Worm (Caenorhabditis elegans) whole organism, L1 larva: ENCODE measurements around the gene C45B11.2.

Experiments
- C04F5.9 ChIP-seq: sonication (generic microtip); optimal IDR thresholded peaks from 2 replicates; lab custom pipeline; 2016; ENCODE audit warnings: missing genetic modification characterization, missing compliant biosample characterization
- C16A3.4 ChIP-seq: fragments of 150-350 bp; optimal IDR thresholded peaks from 2 replicates; lab custom pipeline; 2014; ENCODE audit warnings: missing biosample characterization, missing genetic modification characterization
- C34B4.2 ChIP-seq: sonication (generic microtip); optimal IDR thresholded peaks from 2 replicates; lab custom pipeline; 2017; ENCODE audit warnings: mild to moderate bottlenecking, missing genetic modification characterization, missing compliant biosample characterization
- F16B12.6 ChIP-seq: fragments of 150-350 bp; optimal IDR thresholded peaks from 2 replicates; lab custom pipeline; 2014; ENCODE audit warnings: missing biosample characterization, missing genetic modification characterization
- Y116A8C.19 ChIP-seq: sonication (generic microtip); optimal IDR thresholded peaks from 2 replicates; lab custom pipeline; 2016; ENCODE audit warnings: missing compliant biosample characterization, missing genetic modification characterization, borderline replicate concordance
- aha-1 ChIP-seq: fragments of 150-350 bp; optimal IDR thresholded peaks from 2 replicates; lab custom pipeline; 2014; ENCODE audit warnings: missing biosample characterization, missing genetic modification characterization
- aly-2 ChIP-seq: fragments of 150-350 bp; optimal IDR thresholded peaks from 2 replicates; lab custom pipeline; 2014; ENCODE audit warnings: missing biosample characterization, missing genetic modification characterization
- ama-1 ChIP-seq: fragments of 150-350 bp; optimal IDR thresholded peaks from 2 replicates; lab custom pipeline; 2014
- blmp-1 ChIP-seq: fragments of 150-350 bp; optimal IDR thresholded peaks from 2 replicates; lab custom pipeline; 2014; ENCODE audit warnings: missing biosample characterization, missing genetic modification characterization
- ceh-63 ChIP-seq: fragments of 200-800 bp; sonication (Bioruptor generic); optimal IDR thresholded peaks from 2 replicates; lab custom pipeline; 2018; ENCODE audit warnings: mild to moderate bottlenecking, missing genetic modification characterization, missing compliant biosample characterization
- ceh-8 ChIP-seq: fragments of 200-800 bp; sonication (Bioruptor generic); optimal IDR thresholded peaks from 2 replicates; lab custom pipeline; 2018; ENCODE audit warnings: mild to moderate bottlenecking, missing genetic modification characterization, moderate library complexity, missing compliant biosample characterization
- ceh-88 ChIP-seq: fragments of 200-800 bp; sonication (Bioruptor generic); IDR thresholded peaks from 2 replicates; pipeline ENCODE4 v1.3.6; 2022; ENCODE audit warnings: missing genetic modification characterization, missing compliant biosample characterization
- ceh-90 ChIP-seq: sonication (generic microtip); optimal IDR thresholded peaks from 2 replicates; lab custom pipeline; 2016; ENCODE audit warnings: missing genetic modification characterization, missing compliant biosample characterization
- dpl-1 ChIP-seq, 3 experiments: fragments of 150-350 bp in 2 of 3; sonication (generic microtip) in 1 of 3; optimal IDR thresholded peaks; 2 replicates each; lab custom pipeline; 2014 to 2017; ENCODE audit warnings: missing biosample characterization in 3 of 3, missing genetic modification characterization in 3 of 3, missing genetic modification reagents in 3 of 3
- dsc-1 ChIP-seq: sonication (generic microtip); optimal IDR thresholded peaks from 2 replicates; lab custom pipeline; 2016; ENCODE audit warnings: mild to moderate bottlenecking, missing genetic modification characterization, missing compliant biosample characterization
- efl-1 ChIP-seq, 4 experiments: fragments of 150-350 bp; optimal IDR thresholded peaks in 3 of 4; peaks in 1 of 4; 1 replicate in 1 of 4; 2 replicates in 3 of 4; lab custom pipeline; 2014; ENCODE audit warnings: missing biosample characterization in 2 of 4, missing genetic modification characterization in 2 of 4, missing genetic modification reagents in 2 of 4
- efl-3 ChIP-seq: fragments of 200-800 bp; sonication (Bioruptor generic); optimal IDR thresholded peaks from 2 replicates; lab custom pipeline; 2018; ENCODE audit warnings: mild to moderate bottlenecking, missing genetic modification characterization, missing compliant biosample characterization
- egl-13 ChIP-seq: sonication (generic microtip); optimal IDR thresholded peaks from 2 replicates; lab custom pipeline; 2016; ENCODE audit warnings: missing genotype, missing genetic modification reagents, missing genetic modification characterization, missing compliant biosample characterization
- ets-5 ChIP-seq: fragments of 200-800 bp; sonication (Bioruptor generic); IDR thresholded peaks from 2 replicates; pipeline ENCODE4 v1.3.6; 2022; ENCODE audit warnings: missing genetic modification characterization, missing compliant biosample characterization
- fkh-10 ChIP-seq: sonication (generic microtip); optimal IDR thresholded peaks from 2 replicates; lab custom pipeline; 2017; ENCODE audit warnings: missing biosample characterization, missing genetic modification reagents, missing genetic modification characterization
- fkh-4 ChIP-seq: sonication (generic microtip); optimal IDR thresholded peaks from 2 replicates; lab custom pipeline; 2016; ENCODE audit warnings: missing compliant biosample characterization, missing genetic modification characterization, borderline replicate concordance
- fkh-8 ChIP-seq: sonication (generic microtip); optimal IDR thresholded peaks from 2 replicates; lab custom pipeline; 2016; ENCODE audit warnings: mild to moderate bottlenecking, missing genetic modification characterization, missing compliant biosample characterization
- hlh-4 ChIP-seq: sonication (generic microtip); optimal IDR thresholded peaks from 2 replicates; lab custom pipeline; 2016; ENCODE audit warnings: mild to moderate bottlenecking, missing genetic modification characterization, missing compliant biosample characterization
- hpl-2 ChIP-seq: fragments of 150-350 bp; optimal IDR thresholded peaks from 2 replicates; lab custom pipeline; 2014; ENCODE audit warnings: missing biosample characterization, missing genetic modification reagents, missing genetic modification characterization
- irx-1 ChIP-seq: sonication (generic microtip); optimal IDR thresholded peaks from 2 replicates; lab custom pipeline; 2016; ENCODE audit warnings: missing genetic modification characterization, missing compliant biosample characterization
- jun-1 ChIP-seq: fragments of 150-350 bp; optimal IDR thresholded peaks from 2 replicates; lab custom pipeline; 2014; ENCODE audit warnings: missing biosample characterization, missing genetic modification reagents, missing genetic modification characterization
- lin-13 ChIP-seq: fragments of 150-350 bp; optimal IDR thresholded peaks from 2 replicates; lab custom pipeline; 2014; ENCODE audit warnings: missing biosample characterization, missing genetic modification reagents, missing genetic modification characterization
- lin-14 ChIP-seq: fragments of 200-800 bp; sonication (Bioruptor generic); optimal IDR thresholded peaks from 2 replicates; lab custom pipeline; 2018; ENCODE audit warnings: mild to moderate bottlenecking, missing genetic modification characterization, moderate library complexity, missing compliant biosample characterization
- lin-35 ChIP-seq, 2 experiments: fragments of 150-350 bp; optimal IDR thresholded peaks; 2 replicates each; lab custom pipeline; 2014; ENCODE audit warnings: missing biosample characterization in 2 of 2, missing genetic modification characterization in 2 of 2, missing genetic modification reagents in 2 of 2
- lin-39 ChIP-seq: fragments of 150-350 bp; optimal IDR thresholded peaks from 2 replicates; lab custom pipeline; 2014; ENCODE audit warnings: missing biosample characterization, missing genetic modification reagents, missing genetic modification characterization
- lsy-2 ChIP-seq, 2 experiments: fragments of 150-350 bp; optimal IDR thresholded peaks; 2 replicates each; lab custom pipeline; 2014; ENCODE audit warnings: missing biosample characterization in 2 of 2, missing genetic modification characterization in 2 of 2
- mab-9 ChIP-seq: fragments of 200-800 bp; sonication (Bioruptor generic); IDR thresholded peaks from 2 replicates; pipeline ENCODE4 v1.3.6; 2022; ENCODE audit warnings: missing genetic modification reagents, missing genetic modification characterization, missing compliant biosample characterization
- mep-1 ChIP-seq: fragments of 150-350 bp; optimal IDR thresholded peaks from 2 replicates; lab custom pipeline; 2014; ENCODE audit warnings: missing biosample characterization, missing genetic modification characterization
- nhr-12 ChIP-seq: sonication (generic microtip); optimal IDR thresholded peaks from 2 replicates; lab custom pipeline; 2017; ENCODE audit warnings: missing biosample characterization, missing genetic modification characterization
- nhr-19 ChIP-seq: fragments of 200-800 bp; sonication (Bioruptor generic); conservative IDR thresholded peaks from 2 replicates; pipeline ENCODE4 v1.3.6; 2022; ENCODE audit warnings: missing genetic modification characterization, missing compliant biosample characterization
- nhr-20 ChIP-seq: sonication (generic microtip); optimal IDR thresholded peaks from 2 replicates; lab custom pipeline; 2016; ENCODE audit warnings: mild to moderate bottlenecking, missing genetic modification characterization, missing compliant biosample characterization
- nhr-237 ChIP-seq: fragments of 150-350 bp; optimal IDR thresholded peaks from 2 replicates; lab custom pipeline; 2014; ENCODE audit warnings: missing biosample characterization, missing genetic modification characterization
- nhr-28 ChIP-seq: fragments of 150-350 bp; optimal IDR thresholded peaks from 2 replicates; lab custom pipeline; 2014; ENCODE audit warnings: missing biosample characterization, missing genetic modification characterization
- nhr-47 ChIP-seq: sonication (generic microtip); optimal IDR thresholded peaks from 2 replicates; lab custom pipeline; 2016; ENCODE audit warnings: mild to moderate bottlenecking, missing genetic modification characterization, moderate library complexity, missing compliant biosample characterization
- nhr-71 ChIP-seq: sonication (generic microtip); optimal IDR thresholded peaks from 2 replicates; lab custom pipeline; 2016; ENCODE audit warnings: mild to moderate bottlenecking, missing genetic modification characterization, moderate library complexity, missing compliant biosample characterization
- nhr-76 ChIP-seq: sonication (generic microtip); optimal IDR thresholded peaks from 2 replicates; lab custom pipeline; 2017; ENCODE audit warnings: missing biosample characterization, missing genetic modification characterization
- nhr-85 ChIP-seq: sonication (generic microtip); peaks from one replicate; lab custom pipeline; 2016; ENCODE audit warnings: missing genetic modification characterization, inconsistent platforms, missing compliant biosample characterization
- rnt-1 ChIP-seq: sonication (generic microtip); optimal IDR thresholded peaks from 2 replicates; lab custom pipeline; 2016; ENCODE audit warnings: mild to moderate bottlenecking, missing genetic modification characterization, moderate library complexity, missing compliant biosample characterization
- snu-23 ChIP-seq: sonication (generic microtip); optimal IDR thresholded peaks from 2 replicates; lab custom pipeline; 2016; ENCODE audit warnings: missing genetic modification characterization, missing compliant biosample characterization
- sox-4 ChIP-seq: sonication (generic microtip); optimal IDR thresholded peaks from 2 replicates; lab custom pipeline; 2016; ENCODE audit warnings: missing genetic modification characterization, missing compliant biosample characterization
- sptf-1 ChIP-seq: fragments of 150-350 bp; optimal IDR thresholded peaks from 2 replicates; lab custom pipeline; 2014; ENCODE audit warnings: missing biosample characterization, missing genetic modification characterization
- sup-37 ChIP-seq: fragments of 200-800 bp; sonication (Bioruptor generic); optimal IDR thresholded peaks from 2 replicates; lab custom pipeline; 2018; ENCODE audit warnings: mild to moderate bottlenecking, missing genetic modification characterization, missing compliant biosample characterization
- swsn-7 ChIP-seq: sonication (generic microtip); optimal IDR thresholded peaks from 2 replicates; lab custom pipeline; 2016; ENCODE audit warnings: missing genetic modification characterization, missing compliant biosample characterization
- tbx-2 ChIP-seq: sonication (generic microtip); optimal IDR thresholded peaks from 2 replicates; lab custom pipeline; 2016; ENCODE audit warnings: missing genetic modification characterization, missing compliant biosample characterization
- unc-30 ChIP-seq: sonication (generic microtip); optimal IDR thresholded peaks from 2 replicates; lab custom pipeline; 2017; ENCODE audit warnings: missing biosample characterization, missing genetic modification characterization
- unc-62 ChIP-seq: fragments of 150-350 bp; optimal IDR thresholded peaks from 2 replicates; lab custom pipeline; 2014; ENCODE audit warnings: missing biosample characterization, missing genetic modification reagents, missing genetic modification characterization
- unc-86 ChIP-seq: sonication (generic microtip); optimal IDR thresholded peaks from 2 replicates; lab custom pipeline; 2016; ENCODE audit warnings: missing genetic modification characterization, missing compliant biosample characterization
- xbp-1 ChIP-seq: sonication (generic microtip); optimal IDR thresholded peaks from 2 replicates; lab custom pipeline; 2016; ENCODE audit warnings: missing genetic modification characterization, missing compliant biosample characterization
- zag-1 ChIP-seq: fragments of 150-350 bp; optimal IDR thresholded peaks from 2 replicates; lab custom pipeline; 2014; ENCODE audit warnings: missing biosample characterization, missing genetic modification characterization
- zip-4 ChIP-seq: fragments of 200-800 bp; sonication (Bioruptor generic); optimal IDR thresholded peaks from 2 replicates; lab custom pipeline; 2018; ENCODE audit warnings: mild to moderate bottlenecking, missing genetic modification characterization, moderate library complexity, missing compliant biosample characterization

The C45B11.2 gene

DNA sequence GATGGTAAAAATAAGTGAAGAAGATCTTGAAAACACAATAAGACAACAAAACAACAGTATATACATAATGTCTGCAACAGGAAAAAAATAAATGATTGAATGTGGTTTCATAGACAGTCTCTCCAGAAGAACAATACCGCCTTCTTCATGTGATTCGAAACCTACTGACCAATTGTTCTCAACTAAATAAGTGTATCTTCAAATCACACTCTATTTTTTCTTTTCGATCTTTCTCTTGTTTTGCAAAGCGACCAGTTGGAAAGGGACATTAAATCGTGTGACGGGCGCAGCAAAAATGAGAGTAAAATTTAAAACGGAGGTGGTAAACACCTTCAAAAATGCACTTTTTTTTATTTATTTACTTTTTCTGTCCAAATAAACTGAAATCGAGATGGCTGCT is 19.4 kb downstream of the C45B11.2 start:
- TF ChIP-seq jun-1 (tag; lab: Kevin White, UChicago), result no peak
- no peak for TF ChIP-seq lin-13 (GFP tag; lab: Kevin White, UChicago)
- TF ChIP-seq nhr-47, result no peak
- TF ChIP-seq hpl-2 (GFP tag; lab: Kevin White, UChicago), result no peak
- no peak for TF ChIP-seq F16B12.6 (tag; lab: Kevin White, UChicago)
- TF ChIP-seq ceh-88, result no peak
- TF ChIP-seq sox-4 (tag; lab: Kevin White, UChicago), result no peak
- TF ChIP-seq nhr-19, result no peak
- TF ChIP-seq swsn-7 (tag; lab: Kevin White, UChicago), result no peak
- TF ChIP-seq nhr-28 (tag; lab: Kevin White, UChicago), result no peak
- TF ChIP-seq ceh-8 (GFP tag; lab: Kevin White, UChicago), result no peak
- TF ChIP-seq sup-37 (GFP tag; lab: Kevin White, UChicago), result no peak
- TF ChIP-seq sptf-1 (tag; lab: Kevin White, UChicago), result no peak
- TF ChIP-seq lin-35 (GFP tag; optimal IDR thresholded peaks at IDR 0.05; lab: Kevin White, UChicago), result peak in 1 of 2 experiments; percentile 15
- TF ChIP-seq lsy-2 (tag; optimal IDR thresholded peaks at IDR 0.05; lab: Kevin White, UChicago), result no peak
- no peak for TF ChIP-seq lin-39
- TF ChIP-seq irx-1 (tag; lab: Kevin White, UChicago), result no peak
- TF ChIP-seq C16A3.4 (tag; lab: Kevin White, UChicago), result no peak
- no peak for TF ChIP-seq fkh-4 (tag; lab: Kevin White, UChicago)
- TF ChIP-seq nhr-237 (tag; lab: Kevin White, UChicago), result no peak
- no peak for TF ChIP-seq zip-4
- no peak for TF ChIP-seq C34B4.2 (tag; lab: Kevin White, UChicago)
- TF ChIP-seq zag-1, result no peak
- TF ChIP-seq unc-86 (tag; lab: Kevin White, UChicago), result no peak
- no peak for TF ChIP-seq hlh-4 (tag; lab: Kevin White, UChicago)
- no peak for TF ChIP-seq mab-9 (GFP tag; lab: Robert Waterston, UW)
- TF ChIP-seq ama-1 (lab: Kevin White, UChicago), result no peak
- TF ChIP-seq rnt-1 (tag; lab: Kevin White, UChicago), result no peak
- no peak for TF ChIP-seq fkh-8 (tag; lab: Kevin White, UChicago)
- no peak for TF ChIP-seq nhr-76 (tag; lab: Kevin White, UChicago)
- TF ChIP-seq unc-62, result no peak
- TF ChIP-seq unc-30, result no peak
- no peak for TF ChIP-seq efl-3 (GFP tag; lab: Kevin White, UChicago)
- no peak for TF ChIP-seq ets-5
- peak; percentile 12 for TF ChIP-seq nhr-71
- peak; percentile 62 for TF ChIP-seq lin-14 (GFP tag; lab: Kevin White, UChicago)
- no peak for TF ChIP-seq ceh-63 (GFP tag; lab: Kevin White, UChicago)
- TF ChIP-seq mep-1, result peak; percentile 23
- no peak for TF ChIP-seq egl-13 (tag; lab: Kevin White, UChicago)
- no peak for TF ChIP-seq efl-1 (optimal IDR thresholded peaks at IDR 0.05; lab: Kevin White, UChicago)
- no peak for TF ChIP-seq efl-1 (GFP tag; optimal IDR thresholded peaks at IDR 0.05 in 1 of 2; lab: Kevin White, UChicago)
- TF ChIP-seq aha-1 (tag; lab: Kevin White, UChicago), result no peak
- TF ChIP-seq nhr-20, result peak; percentile 36
- no peak for TF ChIP-seq dpl-1 (GFP tag; optimal IDR thresholded peaks at IDR 0.05; lab: Kevin White, UChicago)
- TF ChIP-seq dsc-1 (tag; lab: Kevin White, UChicago), result no peak
- TF ChIP-seq fkh-10, result no peak
- peak; percentile 70 for TF ChIP-seq nhr-85 (tag; lab: Kevin White, UChicago)
- peak; percentile 40 for TF ChIP-seq snu-23 (GFP tag; lab: Kevin White, UChicago)
- no peak for TF ChIP-seq aly-2 (tag; lab: Kevin White, UChicago)
- TF ChIP-seq blmp-1 (tag; lab: Kevin White, UChicago), result peak; percentile 90
- no peak for TF ChIP-seq Y116A8C.19 (tag; lab: Kevin White, UChicago)
- no peak for TF ChIP-seq C04F5.9 (tag; lab: Kevin White, UChicago)
- no peak for TF ChIP-seq nhr-12 (tag; lab: Kevin White, UChicago)
- TF ChIP-seq xbp-1, result no peak
- TF ChIP-seq tbx-2 (tag; lab: Kevin White, UChicago), result no peak
- no peak for TF ChIP-seq ceh-90
